Fruit fly (Drosophila melanogaster) whole organism, embryonic: ENCODE data around the gene Cralbp.

ENCODE experiments used
- Ada2b ChIP-seq: fragments of 200-800 bp; sonication (Bioruptor generic); IDR thresholded peaks from 2 replicates; pipeline ENCODE4 v1.3.6; 2022; ENCODE audit warnings: missing biosample characterization, missing genetic modification characterization
- CG10654 ChIP-seq: fragments of 200-800 bp; sonication (Bioruptor generic); optimal IDR thresholded peaks from 2 replicates; lab custom pipeline; 2016; ENCODE audit warnings: missing biosample characterization, missing genetic modification characterization
- CG10979 ChIP-seq: fragments of 200-800 bp; sonication (Bioruptor generic); optimal IDR thresholded peaks from 2 replicates; lab custom pipeline; 2018; ENCODE audit warnings: missing biosample characterization, mild to moderate bottlenecking, missing genetic modification characterization, moderate library complexity
- CG13424 ChIP-seq: fragments of 200-800 bp; sonication (Bioruptor generic); optimal IDR thresholded peaks from 2 replicates; lab custom pipeline; 2019; ENCODE audit warnings: missing biosample characterization, mild to moderate bottlenecking, missing genetic modification characterization, moderate library complexity
- CG13624 ChIP-seq: fragments of 200-800 bp; sonication (Bioruptor generic); optimal IDR thresholded peaks from 2 replicates; lab custom pipeline; 2016; ENCODE audit warnings: missing biosample characterization, missing genetic modification characterization
- CG14050 ChIP-seq: fragments of 200-800 bp; sonication (Bioruptor generic); IDR thresholded peaks from 3 replicates; pipeline ENCODE4 v1.3.6; 2022; ENCODE audit warnings: missing biosample characterization, missing genetic modification characterization
- CG15601 ChIP-seq: fragments of 200-800 bp; sonication (Bioruptor generic); optimal IDR thresholded peaks from 3 replicates; lab custom pipeline; 2019; ENCODE audit warnings: missing biosample characterization, mild to moderate bottlenecking, missing genetic modification characterization, moderate library complexity
- CG1602 ChIP-seq: fragments of 200-800 bp; sonication (Bioruptor generic); optimal IDR thresholded peaks from 3 replicates; lab custom pipeline; 2016; ENCODE audit warnings: missing biosample characterization, missing genetic modification characterization
- CG17802 ChIP-seq: fragments of 200-800 bp; sonication (Bioruptor generic); optimal IDR thresholded peaks from 2 replicates; lab custom pipeline; 2018; ENCODE audit warnings: missing biosample characterization, mild to moderate bottlenecking, missing genetic modification characterization, moderate library complexity
- CG2889 ChIP-seq: fragments of 200-800 bp; sonication (Bioruptor generic); IDR thresholded peaks from 3 replicates; pipeline ENCODE4 v1.3.6; 2022; ENCODE audit warnings: missing biosample characterization, missing genetic modification characterization
- CG4282 ChIP-seq: fragments of 200-800 bp; sonication (Bioruptor generic); optimal IDR thresholded peaks from 2 replicates; lab custom pipeline; 2016; ENCODE audit warnings: missing biosample characterization, missing genetic modification characterization
- CG4404 ChIP-seq: fragments of 200-800 bp; sonication (Bioruptor generic); IDR thresholded peaks from 2 replicates; pipeline ENCODE4 v1.3.6; 2022; ENCODE audit warnings: missing biosample characterization, missing genetic modification characterization
- CG5245 ChIP-seq: fragments of 200-800 bp; sonication (Bioruptor generic); optimal IDR thresholded peaks from 3 replicates; lab custom pipeline; 2016; ENCODE audit warnings: missing biosample characterization, missing genetic modification characterization
- CG6765 ChIP-seq: fragments of 200-800 bp; sonication (Bioruptor generic); optimal IDR thresholded peaks from 3 replicates; lab custom pipeline; 2017; ENCODE audit warnings: missing biosample characterization, mild to moderate bottlenecking, missing genetic modification characterization
- CG7271 ChIP-seq: fragments of 200-800 bp; sonication (Bioruptor generic); optimal IDR thresholded peaks from 2 replicates; lab custom pipeline; 2018; ENCODE audit warnings: missing biosample characterization, mild to moderate bottlenecking, missing genetic modification characterization, moderate library complexity
- CG7556 ChIP-seq: fragments of 200-800 bp; sonication (Bioruptor generic); optimal IDR thresholded peaks from 2 replicates; lab custom pipeline; 2017; ENCODE audit warnings: missing biosample characterization, mild to moderate bottlenecking, missing genetic modification characterization
- CG8478 ChIP-seq: fragments of >200 bp; optimal IDR thresholded peaks from 2 replicates; lab custom pipeline; 2018
- CG9215 ChIP-seq: fragments of 200-800 bp; sonication (Bioruptor generic); IDR thresholded peaks from 2 replicates; pipeline ENCODE4 v1.3.6; 2022; ENCODE audit warnings: missing biosample characterization, missing genetic modification characterization
- CG9727 ChIP-seq: fragments of 200-800 bp; sonication (Bioruptor generic); optimal IDR thresholded peaks from 3 replicates; lab custom pipeline; 2017; ENCODE audit warnings: missing biosample characterization, mild to moderate bottlenecking, missing genetic modification characterization
- Doc2 ChIP-seq: fragments of 200-800 bp; sonication (Bioruptor generic); IDR thresholded peaks from 2 replicates; pipeline ENCODE4 v1.3.6; 2022; ENCODE audit warnings: missing biosample characterization, missing genetic modification characterization
- Fer2 ChIP-seq: fragments of 200-800 bp; sonication (Bioruptor generic); optimal IDR thresholded peaks from 2 replicates; lab custom pipeline; 2018; ENCODE audit warnings: missing biosample characterization, mild to moderate bottlenecking, missing genetic modification characterization, moderate library complexity
- H15 ChIP-seq: fragments of 200-800 bp; sonication (Bioruptor generic); IDR thresholded peaks from 3 replicates; pipeline ENCODE4 v1.3.6; 2022; ENCODE audit warnings: missing biosample characterization, missing genetic modification characterization
- HLH4C ChIP-seq: fragments of 200-800 bp; sonication (Bioruptor generic); IDR thresholded peaks from 3 replicates; pipeline ENCODE4 v1.3.6; 2022; ENCODE audit warnings: missing biosample characterization, missing genetic modification characterization; ENCODE audit not compliant: partially characterized antibody
- Meics ChIP-seq: fragments of 200-800 bp; sonication (Bioruptor generic); optimal IDR thresholded peaks from 2 replicates; lab custom pipeline; 2017; ENCODE audit warnings: missing biosample characterization, mild to moderate bottlenecking, missing genetic modification characterization
- NK7.1 ChIP-seq: fragments of 200-800 bp; sonication (Bioruptor generic); optimal IDR thresholded peaks from 3 replicates; lab custom pipeline; 2016; ENCODE audit warnings: missing biosample characterization, missing genetic modification characterization
- Neu2 ChIP-seq: fragments of 200-800 bp; sonication (Bioruptor generic); optimal IDR thresholded peaks from 3 replicates; lab custom pipeline; 2016; ENCODE audit warnings: missing biosample characterization, missing genetic modification characterization, borderline replicate concordance
- Nf-YA ChIP-seq: fragments of 200-800 bp; sonication (Bioruptor generic); IDR thresholded peaks from 2 replicates; pipeline ENCODE4 v1.3.6; 2022; ENCODE audit warnings: missing biosample characterization, missing genetic modification characterization
- PHDP ChIP-seq: fragments of 200-800 bp; sonication (Bioruptor generic); optimal IDR thresholded peaks from 3 replicates; lab custom pipeline; 2018; ENCODE audit warnings: missing biosample characterization, mild to moderate bottlenecking, missing genetic modification characterization, moderate library complexity
- Pdp1 ChIP-seq, 2 experiments: fragments of 200-800 bp; sonication (Bioruptor generic); optimal IDR thresholded peaks; 3 replicates each; lab custom pipeline; 2016; ENCODE audit warnings: missing biosample characterization in 2 of 2, missing genetic modification characterization in 2 of 2, mild to moderate bottlenecking in 1 of 2, moderate library complexity in 1 of 2
- az2 ChIP-seq: fragments of 200-800 bp; sonication (Bioruptor generic); optimal IDR thresholded peaks from 3 replicates; lab custom pipeline; 2016; ENCODE audit warnings: missing biosample characterization, missing genetic modification characterization
- bbx ChIP-seq: fragments of 200-800 bp; sonication (Bioruptor generic); IDR thresholded peaks from 2 replicates; pipeline ENCODE4 v1.3.6; 2022; ENCODE audit warnings: missing biosample characterization, missing genetic modification characterization; ENCODE audit not compliant: partially characterized antibody
- btn ChIP-seq: fragments of 200-800 bp; sonication (Bioruptor generic); optimal IDR thresholded peaks from 2 replicates; lab custom pipeline; 2016; ENCODE audit warnings: missing biosample characterization, missing genetic modification characterization
- danr ChIP-seq: fragments of 200-800 bp; sonication (Bioruptor generic); IDR thresholded peaks from 2 replicates; pipeline ENCODE4 v1.3.6; 2022; ENCODE audit warnings: missing biosample characterization, missing genetic modification characterization
- dmrt11E ChIP-seq: fragments of 200-800 bp; sonication (Bioruptor generic); optimal IDR thresholded peaks from 3 replicates; lab custom pipeline; 2018; ENCODE audit warnings: missing biosample characterization, mild to moderate bottlenecking, missing genetic modification characterization, moderate library complexity
- dysf ChIP-seq: fragments of 200-800 bp; sonication (Bioruptor generic); IDR thresholded peaks from 3 replicates; pipeline ENCODE4 v1.3.6; 2022; ENCODE audit warnings: missing biosample characterization, missing genetic modification characterization
- emc ChIP-seq: fragments of 200-800 bp; sonication (Bioruptor generic); optimal IDR thresholded peaks from 2 replicates; lab custom pipeline; 2016; ENCODE audit warnings: missing biosample characterization, missing genetic modification characterization
- eyg ChIP-seq: fragments of 200-800 bp; sonication (Bioruptor generic); optimal IDR thresholded peaks from 3 replicates; lab custom pipeline; 2016; ENCODE audit warnings: missing biosample characterization, missing genetic modification characterization
- gcm ChIP-seq: fragments of 200-800 bp; sonication (Bioruptor generic); optimal IDR thresholded peaks from 2 replicates; lab custom pipeline; 2019; ENCODE audit warnings: missing biosample characterization, mild to moderate bottlenecking, missing genetic modification characterization, moderate library complexity
- klu ChIP-seq: fragments of 200-800 bp; sonication (Bioruptor generic); IDR thresholded peaks from 2 replicates; pipeline ENCODE4 v1.3.6; 2022; ENCODE audit warnings: missing biosample characterization, missing genetic modification characterization
- nerfin-1 ChIP-seq: fragments of 200-800 bp; sonication (Bioruptor generic); optimal IDR thresholded peaks from 3 replicates; lab custom pipeline; 2019; ENCODE audit warnings: missing biosample characterization, mild to moderate bottlenecking, missing genetic modification characterization, moderate library complexity
- otp ChIP-seq: fragments of 200-800 bp; sonication (Bioruptor generic); IDR thresholded peaks from 3 replicates; pipeline ENCODE4, ENCODE4 v1.3.6; 2022; ENCODE audit warnings: missing biosample characterization, missing genetic modification characterization
- p53 ChIP-seq: fragments of 200-800 bp; sonication (Bioruptor generic); optimal IDR thresholded peaks from 2 replicates; lab custom pipeline; 2016; ENCODE audit warnings: missing biosample characterization, missing genetic modification characterization
- pzg ChIP-seq: fragments of 200-800 bp; sonication (Bioruptor generic); optimal IDR thresholded peaks from 3 replicates; lab custom pipeline; 2018; ENCODE audit warnings: missing biosample characterization, mild to moderate bottlenecking, missing genetic modification characterization, moderate library complexity
- rib ChIP-seq: fragments of 200-800 bp; sonication (Bioruptor generic); IDR thresholded peaks from 2 replicates; pipeline ENCODE4 v1.3.6; 2022; ENCODE audit warnings: missing biosample characterization, missing genetic modification characterization
- slbo ChIP-seq: fragments of 200-800 bp; sonication (Bioruptor generic); IDR thresholded peaks from 2 replicates; pipeline ENCODE4 v1.3.6; 2022; ENCODE audit warnings: missing biosample characterization, missing genetic modification characterization
- sob ChIP-seq: fragments of 200-800 bp; sonication (Bioruptor generic); IDR thresholded peaks from 2 replicates; pipeline ENCODE4 v1.3.6; 2022; ENCODE audit warnings: missing biosample characterization, missing genetic modification characterization
- tio ChIP-seq: fragments of 200-800 bp; sonication (Bioruptor generic); optimal IDR thresholded peaks from 2 replicates; lab custom pipeline; 2017; ENCODE audit warnings: missing biosample characterization, missing genetic modification characterization, inconsistent platforms
- trh ChIP-seq: fragments of 200-800 bp; sonication (Bioruptor generic); optimal IDR thresholded peaks from 2 replicates; lab custom pipeline; 2016; ENCODE audit warnings: missing biosample characterization, missing genetic modification characterization
- vnd ChIP-seq: fragments of 200-800 bp; sonication (Bioruptor generic); IDR thresholded peaks from 3 replicates; pipeline ENCODE4 v1.3.6; 2022; ENCODE audit warnings: missing biosample characterization, missing genetic modification characterization; ENCODE audit not compliant: partially characterized antibody
- wor ChIP-seq: fragments of 200-800 bp; sonication (Bioruptor generic); IDR thresholded peaks from 2 replicates; pipeline ENCODE4 v1.3.6; 2022; ENCODE audit warnings: missing biosample characterization, missing genetic modification characterization

Gene Cralbp

dm6 chr3L:5770817-5771425 lies 15.6 kb downstream of the Cralbp start (continued):
- peak; percentile 27; the same call in 1 of the 2 replicates for TF ChIP-seq danr (GFP tag; lab: Robert Waterston, UW)
- peak; percentile 80 for TF ChIP-seq dmrt11E (tag; lab: Kevin White, UChicago)
- TF ChIP-seq btn (GFP tag; lab: Kevin White, UChicago): peak; percentile 49
- peak; percentile 65 for TF ChIP-seq CG1602
- peak; percentile 31 for TF ChIP-seq CG17802
- peak; percentile 71 for TF ChIP-seq sob (GFP tag; lab: Robert Waterston, UW)
- TF ChIP-seq CG8478 (lab: Kevin White, UChicago): peak; percentile 97
- peak; percentile 38 for TF ChIP-seq emc
- TF ChIP-seq CG7271 (tag; lab: Kevin White, UChicago): no peak
- peak; percentile 84 for TF ChIP-seq CG6765
- TF ChIP-seq pzg (GFP tag; lab: Kevin White, UChicago): peak; percentile 81
- TF ChIP-seq CG15601: peak; percentile 86
- peak; percentile 46; the same call in 1 of the 3 replicates for TF ChIP-seq CG2889 (GFP tag; lab: Robert Waterston, UW)
- TF ChIP-seq Fer2 (tag; lab: Kevin White, UChicago): peak; percentile 79
- peak; percentile 89 for TF ChIP-seq Meics (GFP tag; lab: Kevin White, UChicago)
- TF ChIP-seq slbo (GFP tag; lab: Robert Waterston, UW): peak; percentile 67
- peak; percentile 75 for TF ChIP-seq p53 (GFP tag; lab: Kevin White, UChicago)
- peak; percentile 84 for TF ChIP-seq az2 (GFP tag; lab: Kevin White, UChicago)
- no peak for TF ChIP-seq tio
- TF ChIP-seq CG10979 (tag; lab: Kevin White, UChicago): peak; percentile 80
- TF ChIP-seq rib: no peak
- TF ChIP-seq CG5245: peak; percentile 46
- TF ChIP-seq nerfin-1: peak; percentile 85
- no peak for TF ChIP-seq Neu2 (GFP tag; lab: Kevin White, UChicago)
- TF ChIP-seq gcm (GFP tag; lab: Kevin White, UChicago): peak; percentile 81
- TF ChIP-seq Doc2: no peak
- TF ChIP-seq dysf (GFP tag; lab: Robert Waterston, UW): peak; percentile 81
- 0 out of 2 replicates have a peak, but pooled peaks have one; percentile 10 for TF ChIP-seq Nf-YA (GFP tag; lab: Robert Waterston, UW)
- peak; percentile 98 for TF ChIP-seq CG9215
- peak; percentile 92 for TF ChIP-seq CG13424
- peak; percentile 68 for TF ChIP-seq eyg (GFP tag; lab: Kevin White, UChicago)
- peak; percentile 49 for TF ChIP-seq CG4282
- TF ChIP-seq CG9727 (GFP tag; lab: Kevin White, UChicago): peak; percentile 86
- TF ChIP-seq CG10654 (GFP tag; lab: Kevin White, UChicago): peak; percentile 76
- TF ChIP-seq CG13624 (GFP tag; lab: Kevin White, UChicago): peak; percentile 80
- TF ChIP-seq NK7.1: peak; percentile 65
- peak; percentile 6; the same call in 1 of the 3 replicates for TF ChIP-seq otp
- TF ChIP-seq bbx: peak; percentile 52
- peak; percentile 73 for TF ChIP-seq Ada2b (GFP tag; lab: Robert Waterston, UW)
- TF ChIP-seq H15 (GFP tag; lab: Robert Waterston, UW): no peak
- TF ChIP-seq HLH4C (GFP tag; lab: Robert Waterston, UW): peak; percentile 50; the same call in 2 of the 3 replicates
- peak; percentile 76 to 78 for TF ChIP-seq Pdp1 (GFP tag; optimal IDR thresholded peaks at IDR 0.05; lab: Kevin White, UChicago)
- peak; percentile 69 for TF ChIP-seq klu (GFP tag; lab: Robert Waterston, UW)
- peak; percentile 27; the same call in 1 of the 2 replicates for TF ChIP-seq CG4404 (GFP tag; lab: Robert Waterston, UW)
- TF ChIP-seq CG7556: peak; percentile 90
- peak; percentile 50 for TF ChIP-seq CG14050
- TF ChIP-seq PHDP (tag; lab: Kevin White, UChicago): peak; percentile 91
- no peak for TF ChIP-seq trh (GFP tag; lab: Kevin White, UChicago)
- TF ChIP-seq vnd (GFP tag; lab: Robert Waterston, UW): no peak
- peak; percentile 50 for TF ChIP-seq wor (GFP tag; lab: Robert Waterston, UW)
